Fruit fly (Drosophila melanogaster) whole organism, pupa: ENCODE data around the gene Wdr37.
A peak's percentile ranks its signal among the peaks of the same experiment; 100 is the strongest.

Source experiments
- CG10348 ChIP-seq: fragments of 200-800 bp; sonication (Bioruptor generic); IDR thresholded peaks from 2 replicates; pipeline ENCODE4 v1.3.6; 2022; ENCODE audit warnings: missing biosample characterization, missing genetic modification characterization
- CG12605 ChIP-seq: fragments of 200-800 bp; sonication (Bioruptor generic); IDR thresholded peaks from 2 replicates; pipeline ENCODE4 v1.3.6; 2022; ENCODE audit warnings: missing biosample characterization, missing genetic modification characterization
- CG13204 ChIP-seq: fragments of 200-800 bp; sonication (Bioruptor generic); optimal IDR thresholded peaks from 2 replicates; lab custom pipeline; 2018; ENCODE audit warnings: missing biosample characterization, mild to moderate bottlenecking, missing genetic modification characterization, moderate library complexity
- CG14655 ChIP-seq: fragments of 200-800 bp; sonication (Bioruptor generic); optimal IDR thresholded peaks from 3 replicates; lab custom pipeline; 2017; ENCODE audit warnings: mild to moderate bottlenecking, missing biosample characterization, missing genetic modification reagents, missing genetic modification characterization
- CG15710 ChIP-seq: fragments of 200-800 bp; sonication (Bioruptor generic); optimal IDR thresholded peaks from 2 replicates; lab custom pipeline; 2018; ENCODE audit warnings: missing biosample characterization, mild to moderate bottlenecking, missing genetic modification characterization, moderate library complexity
- CG17806 ChIP-seq: fragments of 200-800 bp; sonication (Bioruptor generic); optimal IDR thresholded peaks from 2 replicates; lab custom pipeline; 2018; ENCODE audit warnings: missing biosample characterization, mild to moderate bottlenecking, missing genetic modification characterization, moderate library complexity
- CG32121 ChIP-seq: fragments of 200-800 bp; sonication (Bioruptor generic); IDR thresholded peaks from 2 replicates; pipeline ENCODE4 v1.3.6; 2022; ENCODE audit warnings: missing biosample characterization, missing genetic modification characterization
- CG34367 ChIP-seq: fragments of 200-800 bp; sonication (Bioruptor generic); optimal IDR thresholded peaks from 2 replicates; lab custom pipeline; 2018; ENCODE audit warnings: missing biosample characterization, mild to moderate bottlenecking, missing genetic modification characterization
- CG4496 ChIP-seq: fragments of 200-800 bp; sonication (Bioruptor generic); IDR thresholded peaks from 3 replicates; pipeline ENCODE4 v1.3.6; 2022; ENCODE audit warnings: missing biosample characterization, missing genetic modification characterization
- CG8159 ChIP-seq: fragments of 200-800 bp; sonication (Bioruptor generic); optimal IDR thresholded peaks from 3 replicates; lab custom pipeline; 2018; ENCODE audit warnings: missing biosample characterization, mild to moderate bottlenecking, missing genetic modification characterization, moderate library complexity
- CG8301 ChIP-seq: fragments of 200-800 bp; sonication (Bioruptor generic); optimal IDR thresholded peaks from 2 replicates; lab custom pipeline; 2018; ENCODE audit warnings: missing biosample characterization, mild to moderate bottlenecking, missing genetic modification characterization
- CG9948 ChIP-seq: fragments of 200-800 bp; sonication (Bioruptor generic); optimal IDR thresholded peaks from 2 replicates; lab custom pipeline; 2018; ENCODE audit warnings: missing biosample characterization, mild to moderate bottlenecking, missing genetic modification characterization, moderate library complexity
- D1 ChIP-seq: fragments of 200-800 bp; sonication (Bioruptor generic); optimal IDR thresholded peaks from 2 replicates; lab custom pipeline; 2018; ENCODE audit warnings: missing biosample characterization, mild to moderate bottlenecking, missing genetic modification characterization, moderate library complexity
- EcR ChIP-seq: fragments of 200-800 bp; sonication (Bioruptor generic); optimal IDR thresholded peaks from 3 replicates; lab custom pipeline; 2019; ENCODE audit warnings: missing biosample characterization, missing genetic modification characterization, mild to moderate bottlenecking, moderate library complexity, missing genetic modification reagents
- Ets98B ChIP-seq: fragments of 200-800 bp; sonication (Bioruptor generic); IDR thresholded peaks from 2 replicates; pipeline ENCODE4 v1.3.6; 2022; ENCODE audit warnings: missing biosample characterization, missing genetic modification characterization
- Pif1A ChIP-seq: fragments of 200-800 bp; sonication (Bioruptor generic); optimal IDR thresholded peaks from 3 replicates; lab custom pipeline; 2016; ENCODE audit warnings: missing biosample characterization, missing genetic modification characterization
- Pif1B ChIP-seq: fragments of 200-800 bp; sonication (Bioruptor generic); optimal IDR thresholded peaks from 3 replicates; lab custom pipeline; 2016; ENCODE audit warnings: missing biosample characterization, missing genetic modification characterization
- Snoo ChIP-seq: fragments of 200-800 bp; sonication (Bioruptor generic); optimal IDR thresholded peaks from 3 replicates; lab custom pipeline; 2017; ENCODE audit warnings: missing biosample characterization, mild to moderate bottlenecking, missing genetic modification characterization, inconsistent platforms
- fd96Ca ChIP-seq: fragments of 200-800 bp; sonication (Bioruptor generic); IDR thresholded peaks from 3 replicates; pipeline ENCODE4 v1.3.6; 2022; ENCODE audit warnings: missing biosample characterization, missing genetic modification characterization
- gl ChIP-seq: fragments of 200-800 bp; sonication (Bioruptor generic); optimal IDR thresholded peaks from 2 replicates; lab custom pipeline; 2018; ENCODE audit warnings: missing biosample characterization, mild to moderate bottlenecking, missing genetic modification characterization
- rn ChIP-seq: fragments of 200-800 bp; sonication (Bioruptor generic); IDR thresholded peaks from 2 replicates; pipeline ENCODE4 v1.3.6; 2022; ENCODE audit warnings: missing biosample characterization, missing genetic modification characterization

Wdr37 gene

DNA sequence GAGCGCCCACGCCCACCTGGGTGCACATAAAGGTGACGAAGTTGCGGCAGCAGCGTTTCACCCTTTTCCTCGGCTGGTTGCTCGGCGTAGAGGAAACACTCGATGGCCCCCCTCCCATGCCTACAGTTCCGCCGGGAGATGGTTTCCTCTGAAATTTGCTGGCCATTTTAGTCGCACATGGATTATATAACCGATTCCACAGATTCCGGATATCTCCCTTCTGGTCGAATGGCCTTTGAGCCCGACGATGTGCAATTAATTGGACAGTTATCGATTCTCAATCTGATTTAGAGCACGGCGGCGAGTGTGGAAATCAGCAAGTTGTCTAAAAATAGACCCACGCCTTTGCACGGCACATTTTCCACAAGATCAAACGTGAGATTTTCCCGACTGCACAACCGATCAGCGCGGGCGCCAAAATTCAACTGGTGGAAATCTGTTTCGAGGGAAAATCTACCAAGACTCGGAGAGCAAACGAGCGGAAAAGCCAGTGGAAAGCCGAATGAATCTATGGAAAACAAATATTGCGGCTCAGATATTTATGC is 8.8 kb upstream of the Wdr37 start, which contains the start of gene CG10864:
CG10864 (minus strand) TSS at position 427 of the 545 bp plus-strand sequence.
- TF ChIP-seq CG4496 (GFP tag; lab: Robert Waterston, UW): no peak
- TF ChIP-seq CG8301 (tag; lab: Kevin White, UChicago): no peak
- no peak for TF ChIP-seq CG10348
- no peak for TF ChIP-seq CG8159 (tag; lab: Kevin White, UChicago)
- TF ChIP-seq CG34367 (tag; lab: Kevin White, UChicago): no peak
- no peak for TF ChIP-seq CG9948 (tag; lab: Kevin White, UChicago)
- no peak for TF ChIP-seq fd96Ca (GFP tag; lab: Robert Waterston, UW)
- TF ChIP-seq Pif1B (GFP tag; lab: Kevin White, UChicago): no peak
- no peak for TF ChIP-seq Ets98B (GFP tag; lab: Robert Waterston, UW)
- TF ChIP-seq CG12605 (GFP tag; lab: Robert Waterston, UW): no peak
- TF ChIP-seq rn (GFP tag; lab: Robert Waterston, UW): no peak
- TF ChIP-seq CG15710 (tag; lab: Kevin White, UChicago): no peak
- TF ChIP-seq CG17806 (tag; lab: Kevin White, UChicago): no peak
- TF ChIP-seq D1 (tag; lab: Kevin White, UChicago): no peak
- TF ChIP-seq gl (tag; lab: Kevin White, UChicago): no peak
- no peak for TF ChIP-seq CG14655 (GFP tag; lab: Kevin White, UChicago)
- no peak for TF ChIP-seq CG32121
- TF ChIP-seq Pif1A (GFP tag; lab: Kevin White, UChicago): no peak
- TF ChIP-seq Snoo (tag; lab: Kevin White, UChicago): no peak

DNA sequence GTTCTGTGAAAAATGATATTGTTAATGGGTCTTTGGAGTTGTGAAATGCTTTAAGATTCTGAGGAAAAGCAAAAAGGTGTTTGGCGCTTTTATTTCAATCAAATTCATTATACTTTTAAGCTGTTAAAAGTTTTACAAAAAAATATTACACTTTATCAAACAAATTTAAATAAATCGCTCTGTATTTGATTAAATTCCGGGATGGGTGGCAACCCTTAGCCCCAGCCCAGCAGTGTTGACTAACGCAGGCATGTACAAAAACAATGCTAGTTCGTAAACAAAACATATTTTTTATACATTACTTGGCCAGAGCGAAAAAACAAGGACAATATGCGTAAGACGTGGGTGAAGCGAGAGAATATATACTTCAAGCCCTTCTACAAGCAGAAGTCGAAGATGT is 2.2 kb upstream of the Wdr37 start, which contains the start of gene CG7685:
CG7685 (plus strand) TSS at position 228 of the 400 bp plus-strand sequence.
- peak; percentile 54 for TF ChIP-seq CG17806 (tag; lab: Kevin White, UChicago)
- peak; percentile 68 for TF ChIP-seq CG4496 (GFP tag; lab: Robert Waterston, UW)
- peak; percentile 58; the same call in 1 of the 2 replicates for TF ChIP-seq Ets98B (GFP tag; lab: Robert Waterston, UW)
- TF ChIP-seq CG9948 (tag; lab: Kevin White, UChicago): peak; percentile 7
- TF ChIP-seq CG32121: peak; percentile 66; the same call in 1 of the 2 replicates
- TF ChIP-seq EcR (GFP tag; lab: Kevin White, UChicago): no peak
- TF ChIP-seq fd96Ca (GFP tag; lab: Robert Waterston, UW): peak; percentile 40; the same call in 1 of the 3 replicates
- TF ChIP-seq CG10348: no peak
- TF ChIP-seq CG34367 (tag; lab: Kevin White, UChicago): peak; percentile 17
- peak; percentile 52 for TF ChIP-seq CG8159 (tag; lab: Kevin White, UChicago)
- TF ChIP-seq D1 (tag; lab: Kevin White, UChicago): no peak
- no peak for TF ChIP-seq rn (GFP tag; lab: Robert Waterston, UW)
- no peak for TF ChIP-seq CG13204 (GFP tag; lab: Kevin White, UChicago)
- TF ChIP-seq CG12605 (GFP tag; lab: Robert Waterston, UW): no peak
- peak; percentile 28 for TF ChIP-seq CG8301 (tag; lab: Kevin White, UChicago)
- TF ChIP-seq Pif1A (GFP tag; lab: Kevin White, UChicago): no peak
- TF ChIP-seq CG14655 (GFP tag; lab: Kevin White, UChicago): no peak
- TF ChIP-seq CG15710 (tag; lab: Kevin White, UChicago): peak; percentile 62
- TF ChIP-seq Pif1B (GFP tag; lab: Kevin White, UChicago): peak; percentile 63
- peak; percentile 63 for TF ChIP-seq Snoo (tag; lab: Kevin White, UChicago)
- peak; percentile 2 for TF ChIP-seq gl (tag; lab: Kevin White, UChicago)
- TF ChIP-seq, all 21 proteins: peak for 13

DNA sequence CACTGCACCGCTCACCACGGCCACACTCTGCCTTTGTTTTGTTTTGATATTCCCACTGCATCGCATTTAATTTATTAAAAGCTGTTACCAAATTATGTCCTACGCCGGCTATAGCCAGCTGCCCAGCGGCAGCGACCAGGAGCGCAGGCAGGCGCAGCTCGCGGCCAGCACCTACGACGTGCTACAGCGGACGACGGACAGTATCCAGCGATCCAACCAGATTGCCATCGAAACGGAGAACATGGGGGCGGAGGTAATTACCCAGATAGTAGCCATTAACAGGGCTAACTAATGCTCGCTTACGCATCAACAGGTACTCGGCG is 2.9 kb downstream of the Wdr37 start:
- TF ChIP-seq rn (GFP tag; lab: Robert Waterston, UW) (no peak), CG4496 (GFP tag; lab: Robert Waterston, UW) (0 out of 3 replicates have a peak, but pooled peaks have one; percentile 21)
- TF ChIP-seq, all 21 proteins: peak for 1

DNA sequence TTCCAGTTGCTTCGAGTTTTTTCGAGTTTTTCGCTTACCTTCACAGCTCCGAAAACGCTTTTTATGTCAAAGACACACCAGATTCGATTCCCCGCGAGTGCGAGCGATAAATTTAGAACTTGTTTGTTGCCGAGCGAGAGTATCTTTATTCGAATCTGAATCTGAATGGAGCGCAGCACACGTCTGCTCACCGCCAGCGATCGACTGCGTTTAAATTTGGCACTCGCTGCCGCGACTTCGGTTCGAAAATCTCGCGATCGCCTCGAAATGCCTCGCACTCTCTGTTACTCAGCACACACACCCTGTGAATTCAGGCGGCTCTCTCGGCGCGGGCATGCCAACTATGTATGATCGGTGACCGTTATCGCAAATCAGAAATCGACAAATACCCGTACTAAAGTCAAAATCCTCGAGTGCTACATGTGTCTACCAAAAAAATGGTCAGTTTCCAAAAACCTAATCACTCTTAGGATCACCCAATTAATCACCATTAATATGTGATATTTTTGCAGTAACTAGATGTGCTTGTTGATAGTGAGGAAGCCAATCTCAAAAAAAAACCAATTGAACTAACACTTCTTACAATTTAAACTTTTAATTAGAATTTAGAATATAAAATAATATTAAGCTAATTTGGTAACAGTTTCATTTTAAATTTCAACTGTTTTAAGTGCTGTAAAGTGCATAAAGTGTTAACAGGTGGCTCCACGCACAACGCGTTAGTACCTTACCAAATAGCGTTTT is 3.4 kb downstream of the Wdr37 start, which contains the start of gene Vha100-2:
Vha100-2 (minus strand) TSS at position 216 of the 744 bp plus-strand sequence.
- TF ChIP-seq CG14655 (GFP tag; lab: Kevin White, UChicago) (peak; percentile 38), CG10348 (no peak), CG13204 (GFP tag; lab: Kevin White, UChicago) (no peak), CG12605 (GFP tag; lab: Robert Waterston, UW) (peak; percentile 51; the same call in 1 of the 2 replicates), Ets98B (GFP tag; lab: Robert Waterston, UW) (peak; percentile 73), CG4496 (GFP tag; lab: Robert Waterston, UW) (peak; percentile 70; the same call in 2 of the 3 replicates), D1 (tag; lab: Kevin White, UChicago) (no peak), CG32121 (peak; percentile 49), fd96Ca (GFP tag; lab: Robert Waterston, UW) (peak; percentile 29; the same call in 1 of the 3 replicates), rn (GFP tag; lab: Robert Waterston, UW) (no peak), CG8159 (tag; lab: Kevin White, UChicago) (peak; percentile 5), CG9948 (tag; lab: Kevin White, UChicago) (no peak)

DNA sequence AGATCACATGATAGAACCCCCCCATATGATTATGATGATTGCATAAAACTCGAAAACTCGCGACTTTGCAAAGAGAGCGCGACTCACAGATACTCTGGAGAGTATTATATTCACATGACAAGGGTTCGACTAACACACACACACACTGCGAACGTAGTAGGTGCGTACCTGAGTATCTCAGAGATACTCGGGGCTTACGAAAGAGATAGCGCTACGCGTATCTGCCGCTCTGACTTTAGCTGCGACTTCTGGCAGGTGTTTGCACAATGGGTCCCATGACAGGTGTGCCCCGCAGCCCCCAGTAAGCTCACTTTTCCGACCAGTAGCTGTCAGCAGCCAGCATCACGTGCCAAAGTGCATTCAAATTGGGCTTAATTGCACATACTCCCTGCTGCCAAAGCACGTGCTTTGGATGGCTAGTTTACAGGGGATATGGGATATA is 4.0 kb downstream of the Wdr37 start:
- peak; percentile 7 for TF ChIP-seq EcR (GFP tag; lab: Kevin White, UChicago)
- no peak for TF ChIP-seq Pif1B (GFP tag; lab: Kevin White, UChicago)
- TF ChIP-seq CG4496 (GFP tag; lab: Robert Waterston, UW): no peak
- TF ChIP-seq CG34367 (tag; lab: Kevin White, UChicago): no peak
- no peak for TF ChIP-seq CG32121
- TF ChIP-seq Ets98B (GFP tag; lab: Robert Waterston, UW): no peak
- no peak for TF ChIP-seq CG9948 (tag; lab: Kevin White, UChicago)
- TF ChIP-seq rn (GFP tag; lab: Robert Waterston, UW): no peak
- no peak for TF ChIP-seq CG14655 (GFP tag; lab: Kevin White, UChicago)
- TF ChIP-seq CG13204 (GFP tag; lab: Kevin White, UChicago): peak; percentile 15
- TF ChIP-seq CG8301 (tag; lab: Kevin White, UChicago): no peak
- peak; percentile 6; the same call in 1 of the 3 replicates for TF ChIP-seq fd96Ca (GFP tag; lab: Robert Waterston, UW)
- no peak for TF ChIP-seq CG10348
- no peak for TF ChIP-seq Snoo (tag; lab: Kevin White, UChicago)
- no peak for TF ChIP-seq D1 (tag; lab: Kevin White, UChicago)
